Fruit fly (Drosophila melanogaster) whole organism, embryonic: ENCODE measurements around the gene RpS8.

ENCODE experiments used
- CG12071 ChIP-seq: fragments of 200-800 bp; sonication (Bioruptor generic); optimal IDR thresholded peaks from 3 replicates; lab custom pipeline; 2018; ENCODE audit warnings: missing biosample characterization, mild to moderate bottlenecking, missing genetic modification characterization
- CG17829 ChIP-seq: fragments of 200-800 bp; optimal IDR thresholded peaks from 2 replicates; lab custom pipeline; 2019; ENCODE audit warnings: missing biosample characterization, mild to moderate bottlenecking, missing genetic modification characterization, moderate library complexity
- CG4730 ChIP-seq: fragments of 200-800 bp; sonication (Bioruptor generic); IDR thresholded peaks from 2 replicates; pipeline ENCODE4 v1.3.6; 2022; ENCODE audit warnings: missing biosample characterization, missing genetic modification characterization
- Dad ChIP-seq: fragments of 200-800 bp; sonication (Bioruptor generic); optimal IDR thresholded peaks from 3 replicates; lab custom pipeline; 2016; ENCODE audit warnings: missing biosample characterization, missing genetic modification characterization
- Dfd ChIP-seq, 2 experiments: fragments of >200 bp; optimal IDR thresholded peaks; 2 replicates each; lab custom pipeline; 2017; ENCODE audit warnings: missing biosample characterization in 2 of 2, missing genetic modification characterization in 2 of 2
- Elba2 ChIP-seq: fragments of 200-800 bp; sonication (Bioruptor generic); optimal IDR thresholded peaks from 3 replicates; lab custom pipeline; 2016; ENCODE audit warnings: missing biosample characterization, missing genetic modification characterization
- HLH54F ChIP-seq: fragments of 200-800 bp; sonication (Bioruptor generic); optimal IDR thresholded peaks from 3 replicates; lab custom pipeline; 2016; ENCODE audit warnings: missing biosample characterization, missing genetic modification characterization
- Sox102F ChIP-seq: fragments of 200-800 bp; sonication (Bioruptor generic); optimal IDR thresholded peaks from 2 replicates; lab custom pipeline; 2018; ENCODE audit warnings: missing biosample characterization, mild to moderate bottlenecking, missing genetic modification characterization, moderate library complexity
- cad ChIP-seq: fragments of >200 bp; optimal IDR thresholded peaks from 2 replicates; lab custom pipeline; 2017; ENCODE audit warnings: missing biosample characterization, missing genetic modification characterization
- fru ChIP-seq: fragments of >200 bp; optimal IDR thresholded peaks from 2 replicates; lab custom pipeline; 2017
- h ChIP-seq: fragments of >200 bp; optimal IDR thresholded peaks from 2 replicates; lab custom pipeline; 2017
- kah ChIP-seq: fragments of 200-800 bp; sonication (Bioruptor generic); optimal IDR thresholded peaks from 2 replicates; lab custom pipeline; 2018; ENCODE audit warnings: missing biosample characterization, mild to moderate bottlenecking, missing genetic modification characterization
- sug ChIP-seq: fragments of 200-800 bp; optimal IDR thresholded peaks from 2 replicates; lab custom pipeline; 2019; ENCODE audit warnings: missing biosample characterization, mild to moderate bottlenecking, missing genetic modification characterization, moderate library complexity
- vvl ChIP-seq: fragments of 200-800 bp; sonication (Bioruptor generic); IDR thresholded peaks from 2 replicates; pipeline ENCODE4 v1.3.6; 2022; ENCODE audit warnings: missing biosample characterization, missing genetic modification characterization

DNA sequence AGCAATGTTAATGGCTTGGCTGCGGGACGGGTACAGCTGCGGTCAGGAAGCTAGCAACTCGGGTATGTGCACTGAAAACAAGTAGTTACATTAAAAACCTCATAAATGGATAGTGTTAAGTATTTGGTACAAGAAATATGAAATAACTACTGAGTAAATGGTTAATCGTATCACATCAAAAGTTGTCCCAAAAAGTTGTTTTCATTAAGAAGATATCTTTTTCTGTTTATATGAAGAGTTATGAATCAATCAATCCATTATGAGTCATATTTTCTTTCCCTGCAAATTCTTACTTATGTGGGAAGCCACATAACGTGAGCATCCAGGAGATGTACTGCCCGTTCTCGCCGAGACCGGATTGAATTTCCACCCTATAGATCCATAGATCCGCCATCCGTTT is 22.6 kb upstream of the RpS8 start:
- no peak for TF ChIP-seq sug (tag; lab: Kevin White, UChicago)
- TF ChIP-seq cad: no peak
- TF ChIP-seq fru (lab: Kevin White, UChicago): no peak
- no peak for TF ChIP-seq CG17829 (tag; lab: Kevin White, UChicago)
- TF ChIP-seq Elba2 (GFP tag; lab: Kevin White, UChicago): no peak
- no peak for TF ChIP-seq Sox102F (GFP tag; lab: Kevin White, UChicago)
- no peak for TF ChIP-seq Dad (GFP tag; lab: Kevin White, UChicago)
- no peak for TF ChIP-seq CG4730 (GFP tag; lab: Robert Waterston, UW)
- no peak for TF ChIP-seq h (lab: Kevin White, UChicago)
- TF ChIP-seq CG12071 (GFP tag; lab: Kevin White, UChicago): no peak
- TF ChIP-seq Dfd (GFP tag; optimal IDR thresholded peaks at IDR 0.05; lab: Kevin White, UChicago): no peak
- no peak for TF ChIP-seq HLH54F (GFP tag; lab: Kevin White, UChicago)
- no peak for TF ChIP-seq vvl (GFP tag; lab: Robert Waterston, UW)
- no peak for TF ChIP-seq kah (GFP tag; lab: Kevin White, UChicago)
